Worm (Caenorhabditis elegans): ENCODE results near the gene srh-30.

DNA sequence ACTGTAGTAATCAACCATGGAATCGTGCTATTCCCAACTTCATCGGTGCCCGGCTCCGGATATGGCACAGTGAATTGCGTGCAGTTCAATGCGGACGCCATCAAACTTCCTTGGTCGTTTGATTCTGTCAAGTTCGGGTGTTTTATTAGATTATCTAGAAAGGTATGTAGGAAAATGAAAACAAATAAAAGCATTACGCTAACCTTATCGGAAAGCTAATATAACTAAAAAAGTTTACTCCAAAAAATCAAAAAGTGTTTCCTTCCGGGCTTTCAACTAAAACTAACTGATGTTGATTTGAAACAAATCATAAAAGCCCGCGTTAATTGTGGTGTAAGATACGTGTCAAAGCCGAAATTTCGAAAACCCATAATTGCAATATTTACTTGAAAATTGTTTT lies 48.3 kb upstream of the srh-30 start, which contains the start of gene dmsr-13:
- TF ChIP-seq mel-28 (tag; optimal IDR thresholded peaks at IDR 0.05; ENCODE audit: borderline replicate concordance): no peak
- TF ChIP-seq unc-130 (GFP tag; optimal IDR thresholded peaks at IDR 0.05): no peak
- TF ChIP-seq mcd-1 (GFP tag; IDR thresholded peaks at IDR 0.05): no peak
- no peak for TF ChIP-seq madf-3 (GFP tag; IDR thresholded peaks at IDR 0.05)
- no peak for TF ChIP-seq ama-1 (optimal IDR thresholded peaks at IDR 0.05)
- no peak for TF ChIP-seq ama-1 (GFP tag; optimal IDR thresholded peaks at IDR 0.05)
- no peak for TF ChIP-seq ceh-100 (GFP tag; IDR thresholded peaks at IDR 0.05)
- TF ChIP-seq egl-44 (GFP tag; IDR thresholded peaks at IDR 0.05): no peak
- no peak for TF ChIP-seq madf-8 (GFP tag; conservative IDR thresholded peaks at IDR 0.05)
- no peak for TF ChIP-seq pbrm-1 (GFP tag; IDR thresholded peaks at IDR 0.05)
